Fruit fly (Drosophila melanogaster) whole organism, embryonic: ENCODE results near the gene kra.

ENCODE experiments used
- Awh ChIP-seq: fragments of 200-800 bp; sonication (Bioruptor generic); IDR thresholded peaks from 2 replicates; pipeline ENCODE4, ENCODE4 v1.3.6; 2022; ENCODE audit warnings: missing biosample characterization, missing genetic modification characterization
- CG11247 ChIP-seq: fragments of 200-800 bp; sonication (Bioruptor generic); IDR thresholded peaks from 2 replicates; pipeline ENCODE4 v1.3.6; 2022; ENCODE audit warnings: missing biosample characterization, missing genetic modification characterization
- CG11456 ChIP-seq: fragments of 200-800 bp; sonication (Bioruptor generic); IDR thresholded peaks from 3 replicates; pipeline ENCODE4 v1.3.6; 2022; ENCODE audit warnings: missing biosample characterization, missing genetic modification characterization
- CG11723 ChIP-seq: fragments of 200-800 bp; sonication (Bioruptor generic); optimal IDR thresholded peaks from 2 replicates; lab custom pipeline; 2017; ENCODE audit warnings: missing biosample characterization, mild to moderate bottlenecking, missing genetic modification characterization
- CG12071 ChIP-seq: fragments of 200-800 bp; sonication (Bioruptor generic); optimal IDR thresholded peaks from 3 replicates; lab custom pipeline; 2018; ENCODE audit warnings: missing biosample characterization, mild to moderate bottlenecking, missing genetic modification characterization
- CG12219 ChIP-seq: fragments of 200-800 bp; sonication (Bioruptor generic); optimal IDR thresholded peaks from 3 replicates; lab custom pipeline; 2018; ENCODE audit warnings: missing biosample characterization, mild to moderate bottlenecking, missing genetic modification characterization
- CG14014 ChIP-seq: fragments of 200-800 bp; sonication (Bioruptor generic); IDR thresholded peaks from 2 replicates; pipeline ENCODE4 v1.3.6; 2022; ENCODE audit warnings: missing biosample characterization, missing genetic modification characterization
- CG15601 ChIP-seq: fragments of 200-800 bp; sonication (Bioruptor generic); optimal IDR thresholded peaks from 3 replicates; lab custom pipeline; 2019; ENCODE audit warnings: missing biosample characterization, mild to moderate bottlenecking, missing genetic modification characterization, moderate library complexity
- CG17385 ChIP-seq: fragments of 200-800 bp; sonication (Bioruptor generic); optimal IDR thresholded peaks from 3 replicates; lab custom pipeline; 2018; ENCODE audit warnings: missing biosample characterization, mild to moderate bottlenecking, missing genetic modification characterization
- CG18011 ChIP-seq: fragments of 200-800 bp; sonication (Bioruptor generic); optimal IDR thresholded peaks from 2 replicates; lab custom pipeline; 2017; ENCODE audit warnings: missing biosample characterization, missing genetic modification characterization, mild to moderate bottlenecking, moderate library complexity, missing genotype
- CG30403 ChIP-seq: fragments of 200-800 bp; sonication (Bioruptor generic); optimal IDR thresholded peaks from 3 replicates; lab custom pipeline; 2016; ENCODE audit warnings: missing biosample characterization, missing genetic modification characterization
- CG32532 ChIP-seq: fragments of 200-800 bp; sonication (Bioruptor generic); IDR thresholded peaks from 2 replicates; pipeline ENCODE4 v1.3.6; 2022; ENCODE audit warnings: missing biosample characterization, missing genetic modification characterization
- CG32772 ChIP-seq: fragments of 200-800 bp; sonication (Bioruptor generic); IDR thresholded peaks from 2 replicates; pipeline ENCODE4 v1.3.6; 2022; ENCODE audit warnings: missing biosample characterization, missing genetic modification characterization
- CG34224 ChIP-seq: fragments of 200-800 bp; sonication (Bioruptor generic); IDR thresholded peaks from 3 replicates; pipeline ENCODE4 v1.3.6; 2022; ENCODE audit warnings: missing biosample characterization, missing genetic modification characterization; ENCODE audit not compliant: partially characterized antibody
- CG34376 ChIP-seq: fragments of 200-800 bp; sonication (Bioruptor generic); optimal IDR thresholded peaks from 2 replicates; lab custom pipeline; 2018; ENCODE audit warnings: missing biosample characterization, mild to moderate bottlenecking, missing genetic modification characterization
- CG42726 ChIP-seq: fragments of 200-800 bp; sonication (Bioruptor generic); IDR thresholded peaks from 2 replicates; pipeline ENCODE4 v1.3.6; 2022; ENCODE audit warnings: missing biosample characterization, missing genetic modification characterization; ENCODE audit not compliant: partially characterized antibody
- CG4404 ChIP-seq: fragments of 200-800 bp; sonication (Bioruptor generic); IDR thresholded peaks from 2 replicates; pipeline ENCODE4 v1.3.6; 2022; ENCODE audit warnings: missing biosample characterization, missing genetic modification characterization
- CG6272 ChIP-seq: fragments of 200-800 bp; sonication (Bioruptor generic); IDR thresholded peaks from 2 replicates; pipeline ENCODE4 v1.3.6; 2022; ENCODE audit warnings: missing biosample characterization, missing genetic modification characterization
- CG7987 ChIP-seq: fragments of 200-800 bp; sonication (Bioruptor generic); optimal IDR thresholded peaks from 2 replicates; lab custom pipeline; 2018; ENCODE audit warnings: missing biosample characterization, mild to moderate bottlenecking, missing genetic modification characterization, moderate library complexity
- D ChIP-seq, 2 experiments: fragments of 200-800 bp in 1 of 2; fragments of >200 bp in 1 of 2; sonication (Bioruptor generic) in 1 of 2; optimal IDR thresholded peaks; 2 replicates in 1 of 2; 3 replicates in 1 of 2; lab custom pipeline; 2017; ENCODE audit warnings: mild to moderate bottlenecking in 1 of 2, missing biosample characterization in 1 of 2, missing genetic modification characterization in 1 of 2, missing genetic modification reagents in 1 of 2
- D19B ChIP-seq: fragments of 200-800 bp; sonication (Bioruptor generic); optimal IDR thresholded peaks from 2 replicates; lab custom pipeline; 2017; ENCODE audit warnings: missing biosample characterization, mild to moderate bottlenecking, missing genetic modification characterization
- Mad ChIP-seq: fragments of 200-800 bp; sonication (Bioruptor generic); optimal IDR thresholded peaks from 2 replicates; lab custom pipeline; 2016; ENCODE audit warnings: missing biosample characterization, missing genetic modification characterization
- Max ChIP-seq: fragments of 200-800 bp; sonication (Bioruptor generic); optimal IDR thresholded peaks from 2 replicates; lab custom pipeline; 2016; ENCODE audit warnings: missing biosample characterization, mild to moderate bottlenecking, missing genetic modification characterization
- Mrtf ChIP-seq: fragments of 200-800 bp; sonication (Bioruptor generic); IDR thresholded peaks from 3 replicates; pipeline ENCODE4 v1.3.6; 2022; ENCODE audit warnings: missing biosample characterization, missing genetic modification characterization
- Poxn ChIP-seq: fragments of 200-800 bp; sonication (Bioruptor generic); IDR thresholded peaks from 2 replicates; pipeline ENCODE4 v1.3.6; 2022; ENCODE audit warnings: missing biosample characterization, missing genetic modification characterization
- Scr ChIP-seq: fragments of 200-800 bp; sonication (Bioruptor generic); IDR thresholded peaks from 2 replicates; pipeline ENCODE4 v1.3.6; 2022; ENCODE audit warnings: missing biosample characterization, missing genetic modification characterization; ENCODE audit not compliant: partially characterized antibody
- Spps ChIP-seq: fragments of 200-800 bp; sonication (Bioruptor generic); optimal IDR thresholded peaks from 2 replicates; lab custom pipeline; 2018; ENCODE audit warnings: missing biosample characterization, mild to moderate bottlenecking, missing genetic modification characterization
- TFAM ChIP-seq: fragments of 200-800 bp; sonication (Bioruptor generic); optimal IDR thresholded peaks from 2 replicates; lab custom pipeline; 2017; ENCODE audit warnings: missing biosample characterization, missing genetic modification characterization, inconsistent platforms
- Taf1 ChIP-seq: fragments of 200-800 bp; sonication (Bioruptor generic); IDR thresholded peaks from 2 replicates; pipeline ENCODE4 v1.3.6; 2022; ENCODE audit warnings: missing biosample characterization, missing genetic modification characterization
- Trl ChIP-seq, 3 experiments: fragments of >200 bp in 2 of 3; fragments of 200-800 bp in 1 of 3; sonication (Bioruptor generic) in 1 of 3; optimal IDR thresholded peaks; 2 replicates in 1 of 3; 3 replicates in 2 of 3; lab custom pipeline; 2016 to 2017; ENCODE audit warnings: missing biosample characterization in 1 of 3, missing genetic modification characterization in 1 of 3
- abd-A ChIP-seq: fragments of 200-800 bp; sonication (Bioruptor generic); optimal IDR thresholded peaks from 3 replicates; lab custom pipeline; 2019; ENCODE audit warnings: missing biosample characterization, mild to moderate bottlenecking, missing genetic modification characterization, moderate library complexity
- aop ChIP-seq: fragments of 200-800 bp; sonication (Bioruptor generic); IDR thresholded peaks from 2 replicates; pipeline ENCODE4 v1.3.6; 2022; ENCODE audit warnings: missing biosample characterization, missing genetic modification characterization
- ap ChIP-seq: fragments of 200-800 bp; sonication (Bioruptor generic); IDR thresholded peaks from 2 replicates; pipeline ENCODE4 v1.3.6; 2022; ENCODE audit warnings: missing biosample characterization, missing genetic modification characterization
- bsh ChIP-seq, 2 experiments: fragments of 200-800 bp; sonication (Bioruptor generic); optimal IDR thresholded peaks; 2 replicates each; lab custom pipeline; 2017 to 2018; ENCODE audit warnings: mild to moderate bottlenecking in 2 of 2, missing biosample characterization in 2 of 2, missing genetic modification characterization in 2 of 2, moderate library complexity in 1 of 2
- btn ChIP-seq: fragments of 200-800 bp; sonication (Bioruptor generic); optimal IDR thresholded peaks from 2 replicates; lab custom pipeline; 2016; ENCODE audit warnings: missing biosample characterization, missing genetic modification characterization
- chif ChIP-seq, 2 experiments: fragments of 200-800 bp; sonication (Bioruptor generic); optimal IDR thresholded peaks; 3 replicates each; lab custom pipeline; 2016; ENCODE audit warnings: missing biosample characterization in 2 of 2, missing genetic modification characterization in 2 of 2
- crol ChIP-seq: fragments of 200-800 bp; sonication (Bioruptor generic); IDR thresholded peaks from 2 replicates; pipeline ENCODE4 v1.3.6; 2022; ENCODE audit warnings: missing biosample characterization, missing genetic modification characterization
- fd96Cb ChIP-seq: fragments of 200-800 bp; sonication (Bioruptor generic); optimal IDR thresholded peaks from 2 replicates; lab custom pipeline; 2018; ENCODE audit warnings: missing biosample characterization, mild to moderate bottlenecking, missing genetic modification characterization, moderate library complexity
- gce ChIP-seq: fragments of 200-800 bp; sonication (Bioruptor generic); IDR thresholded peaks from 3 replicates; pipeline ENCODE4 v1.3.6; 2022; ENCODE audit warnings: missing biosample characterization, missing genetic modification characterization
- gcm2 ChIP-seq: fragments of 200-800 bp; sonication (Bioruptor generic); optimal IDR thresholded peaks from 2 replicates; lab custom pipeline; 2016; ENCODE audit warnings: missing biosample characterization, missing genetic modification characterization
- hkb ChIP-seq, 2 experiments: fragments of 200-800 bp in 1 of 2; fragments of >200 bp in 1 of 2; sonication (Bioruptor generic) in 1 of 2; IDR thresholded peaks in 1 of 2; optimal IDR thresholded peaks in 1 of 2; 2 replicates each; pipeline versions ENCODE4 v1.3.6 to Lab custom; 2017 to 2022; ENCODE audit warnings: missing biosample characterization in 1 of 2, missing genetic modification characterization in 1 of 2
- kay ChIP-seq: fragments of 200-800 bp; sonication (Bioruptor generic); optimal IDR thresholded peaks from 2 replicates; lab custom pipeline; 2016; ENCODE audit warnings: missing biosample characterization, missing genetic modification characterization
- maf-S ChIP-seq: fragments of 200-800 bp; sonication (Bioruptor generic); optimal IDR thresholded peaks from 2 replicates; lab custom pipeline; 2016; ENCODE audit warnings: missing biosample characterization, missing genetic modification characterization
- otp ChIP-seq: fragments of 200-800 bp; sonication (Bioruptor generic); IDR thresholded peaks from 3 replicates; pipeline ENCODE4, ENCODE4 v1.3.6; 2022; ENCODE audit warnings: missing biosample characterization, missing genetic modification characterization
- p53 ChIP-seq: fragments of 200-800 bp; sonication (Bioruptor generic); optimal IDR thresholded peaks from 2 replicates; lab custom pipeline; 2016; ENCODE audit warnings: missing biosample characterization, missing genetic modification characterization
- pan ChIP-seq, 4 experiments: fragments of >200 bp in 3 of 4; fragments of 200-800 bp in 1 of 4; sonication (Bioruptor generic) in 1 of 4; optimal IDR thresholded peaks in 3 of 4; IDR thresholded peaks in 1 of 4; 2 replicates each; pipeline versions ENCODE4 v1.3.6 to Lab custom; 2017 to 2022; ENCODE audit warnings: missing biosample characterization in 2 of 4, missing genetic modification characterization in 2 of 4, mixed read lengths in 1 of 4
- psq ChIP-seq: fragments of 200-800 bp; sonication (Bioruptor generic); optimal IDR thresholded peaks from 2 replicates; lab custom pipeline; 2017; ENCODE audit warnings: missing biosample characterization, missing genetic modification characterization
- tna ChIP-seq: fragments of 200-800 bp; sonication (Bioruptor generic); IDR thresholded peaks from 2 replicates; pipeline ENCODE4 v1.3.6; 2022; ENCODE audit warnings: missing biosample characterization, missing genetic modification characterization; ENCODE audit not compliant: partially characterized antibody
- wek ChIP-seq: fragments of 200-800 bp; sonication (Bioruptor generic); optimal IDR thresholded peaks from 3 replicates; lab custom pipeline; 2018; ENCODE audit warnings: missing biosample characterization, mild to moderate bottlenecking, missing genetic modification characterization, moderate library complexity
- yki ChIP-seq: fragments of >200 bp; optimal IDR thresholded peaks from 3 replicates; lab custom pipeline; 2018

Gene kra

dm6 chr3R:5613114-5613443 is 12.1 kb upstream of the kra start, which contains the start of gene Atu (continued):
- TF ChIP-seq bsh (GFP tag; optimal IDR thresholded peaks at IDR 0.05; lab: Kevin White, UChicago): peak in 1 of 2 experiments; percentile 1
- no peak for TF ChIP-seq Trl (optimal IDR thresholded peaks at IDR 0.05; lab: Kevin White, UChicago)
- TF ChIP-seq Trl (GFP tag; optimal IDR thresholded peaks at IDR 0.05; lab: Kevin White, UChicago): peak; percentile 34
- no peak for TF ChIP-seq CG32772 (GFP tag; lab: Robert Waterston, UW)
- TF ChIP-seq CG12219 (GFP tag; lab: Kevin White, UChicago): no peak
- no peak for TF ChIP-seq CG18011 (GFP tag; lab: Kevin White, UChicago)
- TF ChIP-seq CG30403 (GFP tag; lab: Kevin White, UChicago): peak; percentile 54
- peak; percentile 94 for TF ChIP-seq CG34224
- no peak for TF ChIP-seq crol (GFP tag; lab: Robert Waterston, UW)
- TF ChIP-seq aop (GFP tag; lab: Robert Waterston, UW): no peak
- no peak for TF ChIP-seq CG11723 (GFP tag; lab: Kevin White, UChicago)
- TF ChIP-seq Mad (GFP tag; lab: Kevin White, UChicago): peak; percentile 7
- TF ChIP-seq CG42726 (GFP tag; lab: Robert Waterston, UW): no peak
- no peak for TF ChIP-seq CG6272 (GFP tag; lab: Robert Waterston, UW)
- no peak for TF ChIP-seq TFAM (GFP tag; lab: Kevin White, UChicago)
- TF ChIP-seq btn (GFP tag; lab: Kevin White, UChicago): no peak
- TF ChIP-seq gcm2 (GFP tag; lab: Kevin White, UChicago): no peak
- TF ChIP-seq CG11456 (GFP tag; lab: Robert Waterston, UW): no peak
- no peak for TF ChIP-seq Spps (tag; lab: Kevin White, UChicago)
- TF ChIP-seq Mrtf (GFP tag; lab: Robert Waterston, UW): no peak
- no peak for TF ChIP-seq yki (lab: Kevin White, UChicago)
- TF ChIP-seq gce (GFP tag; lab: Robert Waterston, UW): no peak
- TF ChIP-seq CG34376 (GFP tag; lab: Kevin White, UChicago): no peak
- no peak for TF ChIP-seq fd96Cb (tag; lab: Kevin White, UChicago)
- TF ChIP-seq otp (GFP tag; lab: Robert Waterston, UW): no peak
- no peak for TF ChIP-seq CG12071 (GFP tag; lab: Kevin White, UChicago)
- no peak for TF ChIP-seq CG11247 (GFP tag; lab: Robert Waterston, UW)
- peak; percentile 94 for TF ChIP-seq Scr (GFP tag; lab: Robert Waterston, UW)
- no peak for TF ChIP-seq D19B (GFP tag; lab: Kevin White, UChicago)
- TF ChIP-seq psq (GFP tag; lab: Kevin White, UChicago): no peak
- peak; percentile 73 for TF ChIP-seq hkb (optimal IDR thresholded peaks at IDR 0.05; lab: Kevin White, UChicago)
- no peak for TF ChIP-seq hkb (GFP tag; IDR thresholded peaks at IDR 0.05; lab: Robert Waterston, UW)
- no peak for TF ChIP-seq CG14014 (GFP tag; lab: Robert Waterston, UW)
- peak; percentile 83 for TF ChIP-seq tna
- TF ChIP-seq abd-A: no peak
- TF ChIP-seq Poxn (GFP tag; lab: Robert Waterston, UW): no peak
- no peak for TF ChIP-seq CG4404 (GFP tag; lab: Robert Waterston, UW)
- TF ChIP-seq kay (GFP tag; lab: Kevin White, UChicago): no peak
- no peak for TF ChIP-seq wek (GFP tag; lab: Kevin White, UChicago)
- TF ChIP-seq chif (GFP tag; optimal IDR thresholded peaks at IDR 0.05; lab: Kevin White, UChicago): no peak
- TF ChIP-seq CG15601 (tag; lab: Kevin White, UChicago): peak; percentile 28
- no peak for TF ChIP-seq ap (GFP tag; lab: Robert Waterston, UW)
- no peak for TF ChIP-seq maf-S (GFP tag; lab: Kevin White, UChicago)
- no peak for TF ChIP-seq D (optimal IDR thresholded peaks at IDR 0.05; lab: Kevin White, UChicago)
- TF ChIP-seq D (GFP tag; optimal IDR thresholded peaks at IDR 0.05; lab: Kevin White, UChicago): no peak
- TF ChIP-seq Max (GFP tag; lab: Kevin White, UChicago): peak; percentile 3
- no peak for TF ChIP-seq CG7987
- TF ChIP-seq CG32532 (GFP tag; lab: Robert Waterston, UW): no peak
- no peak for TF ChIP-seq Taf1 (GFP tag; lab: Robert Waterston, UW)
- no peak for TF ChIP-seq CG17385
- no peak for TF ChIP-seq Awh (GFP tag; lab: Robert Waterston, UW)
- no peak for TF ChIP-seq p53 (GFP tag; lab: Kevin White, UChicago)
- no peak for TF ChIP-seq pan (optimal IDR thresholded peaks at IDR 0.05; lab: Kevin White, UChicago)
- peak in 1 of 2 experiments; percentile 17 for TF ChIP-seq pan (GFP tag; optimal IDR thresholded peaks at IDR 0.05 in 1 of 2, IDR thresholded peaks at IDR 0.05 in 1 of 2)
